Worm (Caenorhabditis elegans) whole organism, L4 larva: ENCODE measurements around the gene peli-1.

Source experiments
- D1046.2 ChIP-seq: fragments of 200-800 bp; sonication (Bioruptor generic); IDR thresholded peaks from 2 replicates; pipeline ENCODE4 v1.3.6; 2022; ENCODE audit warnings: missing genetic modification characterization, missing compliant biosample characterization
- F10B5.3 ChIP-seq: sonication (generic microtip); optimal IDR thresholded peaks from 2 replicates; lab custom pipeline; 2016; ENCODE audit warnings: mild to moderate bottlenecking, missing genetic modification characterization, missing compliant biosample characterization
- F37D6.2 ChIP-seq: sonication (generic microtip); optimal IDR thresholded peaks from 2 replicates; lab custom pipeline; 2016; ENCODE audit warnings: mild to moderate bottlenecking, missing genetic modification characterization, missing compliant biosample characterization
- F49E8.2 ChIP-seq: sonication (generic microtip); optimal IDR thresholded peaks from 2 replicates; lab custom pipeline; 2016; ENCODE audit warnings: missing compliant biosample characterization, mild to moderate bottlenecking, missing genetic modification characterization, borderline replicate concordance
- R02D3.7 ChIP-seq: fragments of 150-350 bp; sonication (generic microtip); optimal IDR thresholded peaks from 3 replicates; lab custom pipeline; 2014; ENCODE audit warnings: missing biosample characterization, missing genetic modification characterization
- T20F7.1 ChIP-seq: fragments of 200-800 bp; sonication (Bioruptor generic); optimal IDR thresholded peaks from 2 replicates; lab custom pipeline; 2018; ENCODE audit warnings: mild to moderate bottlenecking, missing genetic modification characterization, missing compliant biosample characterization
- T26A8.4 ChIP-seq: fragments of 200-800 bp; sonication (Bioruptor generic); IDR thresholded peaks from 2 replicates; pipeline ENCODE4 v1.3.6; 2022; ENCODE audit warnings: missing genetic modification characterization, missing compliant biosample characterization
- Y105C5A.15 ChIP-seq: fragments of 200-800 bp; sonication (Bioruptor generic); IDR thresholded peaks from 2 replicates; pipeline ENCODE4 v1.3.6; 2022; ENCODE audit warnings: missing genetic modification characterization, missing compliant biosample characterization
- Y48G9A.11 ChIP-seq: fragments of 200-800 bp; sonication (Bioruptor generic); IDR thresholded peaks from 2 replicates; pipeline ENCODE4 v1.3.6; 2022; ENCODE audit warnings: missing genetic modification reagents, missing genetic modification characterization, missing compliant biosample characterization
- Y5F2A.4 ChIP-seq: fragments of 200-800 bp; sonication (Bioruptor generic); optimal IDR thresholded peaks from 2 replicates; lab custom pipeline; 2018; ENCODE audit warnings: mild to moderate bottlenecking, missing genetic modification characterization, missing compliant biosample characterization
- ZK337.2 ChIP-seq: fragments of 200-800 bp; sonication (Bioruptor generic); IDR thresholded peaks from 2 replicates; pipeline ENCODE4 v1.3.6; 2022; ENCODE audit warnings: missing genetic modification reagents, missing genetic modification characterization, missing compliant biosample characterization
- aha-1 ChIP-seq: fragments of 150-350 bp; peaks from one replicate; lab custom pipeline; 2014; ENCODE audit warnings: missing biosample characterization, missing genetic modification characterization
- aly-2 ChIP-seq: sonication (generic microtip); optimal IDR thresholded peaks from 2 replicates; lab custom pipeline; 2018; ENCODE audit warnings: missing biosample characterization, missing genetic modification characterization
- arid-1 ChIP-seq: fragments of 200-800 bp; sonication (Bioruptor generic); conservative IDR thresholded peaks from 2 replicates; pipeline ENCODE4 v1.3.6; 2022; ENCODE audit warnings: missing genetic modification reagents, missing genetic modification characterization, missing compliant biosample characterization
- attf-4 ChIP-seq: sonication (generic microtip); optimal IDR thresholded peaks from 3 replicates; lab custom pipeline; 2017; ENCODE audit warnings: missing biosample characterization, missing genetic modification characterization
- ceh-20 ChIP-seq: fragments of 200-800 bp; sonication (Bioruptor generic); IDR thresholded peaks from 2 replicates; pipeline ENCODE4 v1.3.6; 2022; ENCODE audit warnings: missing genetic modification reagents, missing genetic modification characterization, missing compliant biosample characterization
- ceh-32 ChIP-seq: sonication (generic microtip); optimal IDR thresholded peaks from 2 replicates; lab custom pipeline; 2016; ENCODE audit warnings: mild to moderate bottlenecking, missing genetic modification characterization, missing compliant biosample characterization; ENCODE audit not compliant: poor library complexity
- ceh-62 ChIP-seq: sonication (generic microtip); optimal IDR thresholded peaks from 2 replicates; lab custom pipeline; 2017; ENCODE audit warnings: missing biosample characterization, missing genetic modification characterization
- ceh-82 ChIP-seq: sonication (generic microtip); optimal IDR thresholded peaks from 2 replicates; lab custom pipeline; 2017; ENCODE audit warnings: missing biosample characterization, missing genetic modification characterization
- cey-2 ChIP-seq: sonication (generic microtip); optimal IDR thresholded peaks from 3 replicates; lab custom pipeline; 2017; ENCODE audit warnings: missing genetic modification characterization, mild to moderate bottlenecking, missing compliant biosample characterization, antibody characterized with exemption, borderline replicate concordance; ENCODE audit not compliant: insufficient read depth
- ctbp-1 ChIP-seq: fragments of 200-800 bp; sonication (Bioruptor generic); IDR thresholded peaks from 2 replicates; pipeline ENCODE4 v1.3.6; 2022; ENCODE audit warnings: missing genetic modification reagents, missing genetic modification characterization, missing compliant biosample characterization
- daf-19 ChIP-seq: fragments of 200-800 bp; sonication (Bioruptor generic); conservative IDR thresholded peaks from 2 replicates; pipeline ENCODE4 v1.3.6; 2022; ENCODE audit warnings: missing genetic modification characterization, missing compliant biosample characterization
- daf-8 ChIP-seq: fragments of 200-800 bp; sonication (Bioruptor generic); IDR thresholded peaks from 2 replicates; pipeline ENCODE4 v1.3.6; 2022; ENCODE audit warnings: missing genetic modification characterization, missing compliant biosample characterization
- dmd-6 ChIP-seq: fragments of 200-800 bp; sonication (Bioruptor generic); IDR thresholded peaks from 2 replicates; pipeline ENCODE4 v1.3.6; 2022; ENCODE audit warnings: missing genetic modification reagents, missing genetic modification characterization, missing compliant biosample characterization
- dve-1 ChIP-seq: sonication (generic microtip); optimal IDR thresholded peaks from 2 replicates; lab custom pipeline; 2017; ENCODE audit warnings: antibody characterized with exemption, mild to moderate bottlenecking, missing genetic modification characterization, missing compliant biosample characterization; ENCODE audit not compliant: insufficient read depth
- egl-43 ChIP-seq: fragments of 200-800 bp; sonication (Bioruptor generic); IDR thresholded peaks from 2 replicates; pipeline ENCODE4 v1.3.6; 2022; ENCODE audit warnings: missing genetic modification reagents, missing genetic modification characterization, missing compliant biosample characterization
- fkh-10 ChIP-seq: fragments of 150-350 bp; optimal IDR thresholded peaks from 2 replicates; lab custom pipeline; 2014; ENCODE audit warnings: missing biosample characterization, missing genetic modification reagents, missing genetic modification characterization
- hmg-1.1 ChIP-seq: fragments of 200-800 bp; sonication (Bioruptor generic); IDR thresholded peaks from 2 replicates; pipeline ENCODE4 v1.3.6; 2022; ENCODE audit warnings: missing genetic modification reagents, missing genetic modification characterization, missing compliant biosample characterization
- lin-1 ChIP-seq: fragments of 200-800 bp; sonication (Bioruptor generic); IDR thresholded peaks from 2 replicates; pipeline ENCODE4 v1.3.6; 2022; ENCODE audit warnings: missing genetic modification reagents, missing genetic modification characterization, missing compliant biosample characterization
- lin-29 ChIP-seq: fragments of 200-800 bp; sonication (Bioruptor generic); IDR thresholded peaks from 2 replicates; pipeline ENCODE4 v1.3.6; 2022; ENCODE audit warnings: missing genetic modification reagents, missing genetic modification characterization, missing compliant biosample characterization
- lin-38 ChIP-seq: fragments of 200-800 bp; sonication (Bioruptor generic); IDR thresholded peaks from 2 replicates; pipeline ENCODE4 v1.3.6; 2022; ENCODE audit warnings: missing genetic modification reagents, missing genetic modification characterization, missing compliant biosample characterization
- lsy-2 ChIP-seq, 2 experiments: fragments of 150-350 bp in 1 of 2; sonication (generic microtip) in 1 of 2; optimal IDR thresholded peaks; 2 replicates each; lab custom pipeline; 2014 to 2017; ENCODE audit warnings: missing biosample characterization in 2 of 2, missing genetic modification characterization in 2 of 2
- madf-9 ChIP-seq: fragments of 200-800 bp; sonication (Bioruptor generic); conservative IDR thresholded peaks from 2 replicates; pipeline ENCODE4 v1.3.6; 2022; ENCODE audit warnings: missing genetic modification reagents, missing genetic modification characterization, missing compliant biosample characterization
- mdt-29 ChIP-seq: fragments of 200-800 bp; sonication (Bioruptor generic); IDR thresholded peaks from 2 replicates; pipeline ENCODE4 v1.3.6; 2022; ENCODE audit warnings: missing genetic modification reagents, missing genetic modification characterization, missing compliant biosample characterization
- mep-1 ChIP-seq: fragments of 150-350 bp; sonication (generic microtip); optimal IDR thresholded peaks from 3 replicates; lab custom pipeline; 2014; ENCODE audit warnings: missing biosample characterization, missing genetic modification characterization
- mxl-2 ChIP-seq: fragments of 200-800 bp; sonication (Bioruptor generic); conservative IDR thresholded peaks from 2 replicates; pipeline ENCODE4 v1.3.6; 2022; ENCODE audit warnings: missing genetic modification reagents, missing genetic modification characterization, missing compliant biosample characterization
- mxl-3 ChIP-seq: fragments of 200-800 bp; sonication (Bioruptor generic); optimal IDR thresholded peaks from 2 replicates; lab custom pipeline; 2018; ENCODE audit warnings: mild to moderate bottlenecking, missing genetic modification characterization, missing compliant biosample characterization
- nhr-10 ChIP-seq: fragments of 150-350 bp; optimal IDR thresholded peaks from 2 replicates; lab custom pipeline; 2014; ENCODE audit warnings: missing biosample characterization, missing genetic modification characterization
- nhr-237 ChIP-seq: sonication (generic microtip); optimal IDR thresholded peaks from 2 replicates; lab custom pipeline; 2017; ENCODE audit warnings: missing biosample characterization, missing genetic modification characterization
- nhr-25 ChIP-seq: sonication (generic microtip); optimal IDR thresholded peaks from 2 replicates; lab custom pipeline; 2017; ENCODE audit warnings: missing genetic modification characterization, mild to moderate bottlenecking, missing compliant biosample characterization, antibody characterized with exemption, moderate library complexity, borderline replicate concordance; ENCODE audit not compliant: insufficient read depth
- nhr-28 ChIP-seq: fragments of 150-350 bp; optimal IDR thresholded peaks from 2 replicates; lab custom pipeline; 2014; ENCODE audit warnings: missing biosample characterization, missing genetic modification characterization
- nhr-41 ChIP-seq: fragments of 200-800 bp; sonication (Bioruptor generic); IDR thresholded peaks from 2 replicates; pipeline ENCODE4 v1.3.6; 2022; ENCODE audit warnings: missing genetic modification reagents, missing genetic modification characterization, missing compliant biosample characterization
- nhr-42 ChIP-seq: fragments of 200-800 bp; sonication (Bioruptor generic); IDR thresholded peaks from 2 replicates; pipeline ENCODE4 v1.3.6; 2022; ENCODE audit warnings: missing genetic modification characterization, missing compliant biosample characterization
- nhr-6 ChIP-seq: fragments of 150-350 bp; optimal IDR thresholded peaks from 2 replicates; lab custom pipeline; 2014; ENCODE audit warnings: missing biosample characterization, missing genetic modification characterization
- nhr-77 ChIP-seq: fragments of 150-350 bp; optimal IDR thresholded peaks from 2 replicates; lab custom pipeline; 2014; ENCODE audit warnings: missing biosample characterization, missing genetic modification characterization
- sdz-12 ChIP-seq: fragments of 200-800 bp; sonication (Bioruptor generic); optimal IDR thresholded peaks from 2 replicates; lab custom pipeline; 2018; ENCODE audit warnings: mild to moderate bottlenecking, missing genetic modification characterization, missing compliant biosample characterization
- snpc-4 ChIP-seq: fragments of 150-350 bp; optimal IDR thresholded peaks from 2 replicates; lab custom pipeline; 2014; ENCODE audit warnings: missing biosample characterization, missing genetic modification characterization
- spr-1 ChIP-seq: sonication (generic microtip); optimal IDR thresholded peaks from 2 replicates; lab custom pipeline; 2016; ENCODE audit warnings: mild to moderate bottlenecking, missing genetic modification characterization, missing compliant biosample characterization
- unc-130 ChIP-seq: sonication (generic microtip); optimal IDR thresholded peaks from 2 replicates; lab custom pipeline; 2016; ENCODE audit warnings: missing genetic modification reagents, missing genetic modification characterization, missing compliant biosample characterization
- unc-62 ChIP-seq, 3 experiments: fragments of 150-350 bp in 1 of 3; sonication (generic microtip); optimal IDR thresholded peaks in 2 of 3; peaks in 1 of 3; 1 replicate in 1 of 3; 2 replicates in 2 of 3; lab custom pipeline; 2014 to 2017; ENCODE audit warnings: missing biosample characterization in 3 of 3, missing genetic modification characterization in 3 of 3, missing genetic modification reagents in 3 of 3, missing genotype in 1 of 3

peli-1 gene

DNA sequence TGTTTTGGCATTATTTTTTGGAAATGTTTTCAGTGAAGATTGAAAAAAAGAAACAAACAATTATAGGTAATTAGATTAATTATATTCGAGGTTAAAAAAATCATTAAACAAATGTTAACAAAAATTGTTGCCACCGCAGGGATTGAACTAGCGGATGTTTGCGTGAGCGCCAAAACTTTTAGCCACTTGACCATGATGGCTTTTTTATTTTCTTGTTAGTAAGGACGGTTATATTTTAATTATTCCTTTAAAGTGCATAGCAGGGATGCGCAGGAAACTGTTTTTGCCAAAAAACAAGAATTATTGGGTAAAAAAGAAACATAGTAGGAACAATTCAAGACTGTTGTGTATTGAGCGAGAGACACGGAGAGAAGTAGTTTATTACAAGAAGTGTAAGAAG, 38.3 kb upstream of the peli-1 start (continued):
- TF ChIP-seq nhr-6 (tag; lab: Kevin White, UChicago) (no peak), Y105C5A.15 (GFP tag; lab: Robert Waterston, UW) (peak; percentile 99), daf-8 (GFP tag; lab: Robert Waterston, UW) (no peak), madf-9 (peak; percentile 66), lin-38 (GFP tag; lab: Robert Waterston, UW) (peak; percentile 85), dmd-6 (GFP tag; lab: Robert Waterston, UW) (peak; percentile 29), nhr-10 (tag; lab: Kevin White, UChicago) (no peak), T20F7.1 (GFP tag; lab: Kevin White, UChicago) (no peak), mdt-29 (GFP tag; lab: Robert Waterston, UW) (peak; percentile 72), mxl-2 (GFP tag; lab: Robert Waterston, UW) (0 out of 2 replicates have a peak, but pooled peaks have one; percentile 25), sdz-12 (GFP tag; lab: Kevin White, UChicago) (peak; percentile 63), fkh-10 (no peak), nhr-237 (tag; lab: Kevin White, UChicago) (no peak), ceh-32 (no peak), lsy-2 (tag; optimal IDR thresholded peaks at IDR 0.05; lab: Kevin White, UChicago) (no peak), mep-1 (tag; lab: Kevin White, UChicago) (no peak), ceh-62 (no peak), arid-1 (GFP tag; lab: Robert Waterston, UW) (peak; percentile 95), unc-130 (GFP tag; lab: Kevin White, UChicago) (peak; percentile 43), F10B5.3 (tag; lab: Kevin White, UChicago) (no peak), aly-2 (tag; lab: Kevin White, UChicago) (no peak), aha-1 (tag; lab: Kevin White, UChicago) (peak; percentile 71), ceh-82 (tag; lab: Kevin White, UChicago) (no peak), nhr-77 (tag; lab: Kevin White, UChicago) (no peak), nhr-42 (GFP tag; lab: Robert Waterston, UW) (peak; percentile 70), F49E8.2 (tag; lab: Kevin White, UChicago) (peak; percentile 81), unc-62 (GFP tag; optimal IDR thresholded peaks at IDR 0.05 in 1 of 2; lab: Kevin White, UChicago) (no peak), unc-62 (tag; optimal IDR thresholded peaks at IDR 0.05; lab: Kevin White, UChicago) (no peak), egl-43 (GFP tag; lab: Robert Waterston, UW) (peak; percentile 86), Y5F2A.4 (peak; percentile 88), dve-1 (tag; lab: Kevin White, UChicago) (no peak), mxl-3 (GFP tag; lab: Kevin White, UChicago) (no peak), R02D3.7 (tag; lab: Kevin White, UChicago) (no peak), nhr-41 (GFP tag; lab: Robert Waterston, UW) (peak; percentile 83; the same call in 1 of the 2 replicates), cey-2 (tag; lab: Kevin White, UChicago) (no peak), Y48G9A.11 (GFP tag; lab: Robert Waterston, UW) (peak; percentile 87), lin-29 (GFP tag; lab: Robert Waterston, UW) (peak; percentile 76), nhr-25 (tag; lab: Kevin White, UChicago) (no peak), D1046.2 (GFP tag; lab: Robert Waterston, UW) (peak; percentile 92), daf-19 (peak; percentile 92), hmg-1.1 (GFP tag; lab: Robert Waterston, UW) (0 out of 2 replicates have a peak, but pooled peaks have one; percentile 32), lin-1 (GFP tag; lab: Robert Waterston, UW) (peak; percentile 93), nhr-28 (tag; lab: Kevin White, UChicago) (no peak), ctbp-1 (GFP tag; lab: Robert Waterston, UW) (peak; percentile 85), ceh-20 (peak; percentile 44; the same call in 1 of the 2 replicates), attf-4 (no peak), snpc-4 (tag; lab: Kevin White, UChicago) (no peak), T26A8.4 (GFP tag; lab: Robert Waterston, UW) (peak; percentile 90), ZK337.2 (0 out of 2 replicates have a peak, but pooled peaks have one; percentile 43), spr-1 (tag; lab: Kevin White, UChicago) (peak; percentile 73), F37D6.2 (tag; lab: Kevin White, UChicago) (no peak)
